Fruit fly (Drosophila melanogaster) whole organism, pupa: ENCODE measurements around the gene serp.

Experiments
- CG10348 ChIP-seq: fragments of 200-800 bp; sonication (Bioruptor generic); IDR thresholded peaks from 2 replicates; pipeline ENCODE4 v1.3.6; 2022; ENCODE audit warnings: missing biosample characterization, missing genetic modification characterization
- CG13204 ChIP-seq: fragments of 200-800 bp; sonication (Bioruptor generic); optimal IDR thresholded peaks from 2 replicates; lab custom pipeline; 2018; ENCODE audit warnings: missing biosample characterization, mild to moderate bottlenecking, missing genetic modification characterization, moderate library complexity
- CG4496 ChIP-seq: fragments of 200-800 bp; sonication (Bioruptor generic); IDR thresholded peaks from 3 replicates; pipeline ENCODE4 v1.3.6; 2022; ENCODE audit warnings: missing biosample characterization, missing genetic modification characterization
- CG9948 ChIP-seq: fragments of 200-800 bp; sonication (Bioruptor generic); optimal IDR thresholded peaks from 2 replicates; lab custom pipeline; 2018; ENCODE audit warnings: missing biosample characterization, mild to moderate bottlenecking, missing genetic modification characterization, moderate library complexity
- Ets98B ChIP-seq: fragments of 200-800 bp; sonication (Bioruptor generic); IDR thresholded peaks from 2 replicates; pipeline ENCODE4 v1.3.6; 2022; ENCODE audit warnings: missing biosample characterization, missing genetic modification characterization

- peak; percentile 28; the same call in 1 of the 2 replicates for TF ChIP-seq Ets98B (GFP tag; lab: Robert Waterston, UW)
- TF ChIP-seq CG9948 (tag; lab: Kevin White, UChicago), result no peak
- no peak for TF ChIP-seq CG10348 (GFP tag; lab: Robert Waterston, UW)
- 0 out of 3 replicates have a peak, but pooled peaks have one; percentile 36 for TF ChIP-seq CG4496 (GFP tag; lab: Robert Waterston, UW)
- peak; percentile 14 for TF ChIP-seq CG13204 (GFP tag; lab: Kevin White, UChicago)
These were observed 12.7 kb downstream of the serp start, which contains the start of gene verm for dm6 chr3L:19695057-19695627.
